Fruit fly (Drosophila melanogaster): ENCODE measurements around the gene Socs36E.

Gene Socs36E

dm6 chr2L:18152172-18152639 is at the start of gene Socs36E:
Gene Socs36E (minus strand): TSS chr2L:18152417.
- TF ChIP-seq Myc (optimal IDR thresholded peaks at IDR 0.05) (no peak), psq (optimal IDR thresholded peaks at IDR 0.05) (no peak), h (optimal IDR thresholded peaks at IDR 0.05) (no peak), ttk (optimal IDR thresholded peaks at IDR 0.05) (no peak), insv (optimal IDR thresholded peaks at IDR 0.05) (no peak), Sin3A (optimal IDR thresholded peaks at IDR 0.05) (no peak)

- TF ChIP-seq ttk (optimal IDR thresholded peaks at IDR 0.05) (no peak), Myc (optimal IDR thresholded peaks at IDR 0.05) (no peak), insv (optimal IDR thresholded peaks at IDR 0.05) (no peak), psq (optimal IDR thresholded peaks at IDR 0.05) (no peak), h (optimal IDR thresholded peaks at IDR 0.05) (no peak), Sin3A (optimal IDR thresholded peaks at IDR 0.05) (no peak)
Measured at dm6 chr2L:18186695-18187094, 34.5 kb upstream of the Socs36E start.

dm6 chr2L:18184648-18185243 is 32.5 kb upstream of the Socs36E start, which contains the start of gene Ptp36E:
Gene Ptp36E (minus strand): TSS chr2L:18185007.
- TF ChIP-seq h (optimal IDR thresholded peaks at IDR 0.05) (no peak), insv (optimal IDR thresholded peaks at IDR 0.05) (no peak), ttk (optimal IDR thresholded peaks at IDR 0.05) (no peak), Sin3A (optimal IDR thresholded peaks at IDR 0.05) (no peak), psq (optimal IDR thresholded peaks at IDR 0.05) (no peak), Myc (optimal IDR thresholded peaks at IDR 0.05) (no peak)

- TF ChIP-seq insv (optimal IDR thresholded peaks at IDR 0.05) (no peak), Sin3A (optimal IDR thresholded peaks at IDR 0.05) (no peak), ttk (optimal IDR thresholded peaks at IDR 0.05) (no peak), psq (optimal IDR thresholded peaks at IDR 0.05) (no peak), Myc (optimal IDR thresholded peaks at IDR 0.05) (no peak), h (optimal IDR thresholded peaks at IDR 0.05) (no peak)
Measured at dm6 chr2L:18159172-18159571, 7.0 kb upstream of the Socs36E start, which contains the start of gene JMJD4. Gene JMJD4 (minus strand): TSS chr2L:18159272.

- no peak for TF ChIP-seq psq (optimal IDR thresholded peaks at IDR 0.05)
- no peak for TF ChIP-seq Myc (optimal IDR thresholded peaks at IDR 0.05)
- no peak for TF ChIP-seq h (optimal IDR thresholded peaks at IDR 0.05)
Measured at dm6 chr2L:18158622-18159043, 6.4 kb upstream of the Socs36E start.

dm6 chr2L:18155877-18156276 is 3.7 kb upstream of the Socs36E start, which contains the start of gene CG5783:
Gene CG5783 (plus strand): TSS chr2L:18156043.
- TF ChIP-seq insv (optimal IDR thresholded peaks at IDR 0.05) (no peak), psq (optimal IDR thresholded peaks at IDR 0.05) (no peak), Sin3A (optimal IDR thresholded peaks at IDR 0.05) (no peak), h (optimal IDR thresholded peaks at IDR 0.05) (no peak), Myc (optimal IDR thresholded peaks at IDR 0.05) (no peak), ttk (optimal IDR thresholded peaks at IDR 0.05) (no peak)

dm6 chr2L:18154551-18154950 is 2.3 kb upstream of the Socs36E start, which contains the start of gene CG15155:
Gene CG15155 (plus strand): TSS chr2L:18154851.
- TF ChIP-seq ttk (optimal IDR thresholded peaks at IDR 0.05) (no peak), h (optimal IDR thresholded peaks at IDR 0.05) (no peak), Myc (optimal IDR thresholded peaks at IDR 0.05) (no peak)

- no peak for TF ChIP-seq psq (optimal IDR thresholded peaks at IDR 0.05)
- no peak for TF ChIP-seq ttk (optimal IDR thresholded peaks at IDR 0.05)
- TF ChIP-seq Myc (optimal IDR thresholded peaks at IDR 0.05): no peak
- no peak for TF ChIP-seq h (optimal IDR thresholded peaks at IDR 0.05)
- no peak for TF ChIP-seq Sin3A (optimal IDR thresholded peaks at IDR 0.05)
- no peak for TF ChIP-seq insv (optimal IDR thresholded peaks at IDR 0.05)
Measured at dm6 chr2L:18153068-18153467, 851 bp upstream of the Socs36E start, which contains the start of gene CG17681. Gene CG17681 (plus strand): TSS chr2L:18153123.

dm6 chr2L:18151826-18152138 is 435 bp downstream of the Socs36E start:
- TF ChIP-seq insv (optimal IDR thresholded peaks at IDR 0.05): no peak
- no peak for TF ChIP-seq Myc (optimal IDR thresholded peaks at IDR 0.05)
- no peak for TF ChIP-seq ttk (optimal IDR thresholded peaks at IDR 0.05)
- no peak for TF ChIP-seq psq (optimal IDR thresholded peaks at IDR 0.05)
- no peak for TF ChIP-seq Sin3A (optimal IDR thresholded peaks at IDR 0.05)
- no peak for TF ChIP-seq h (optimal IDR thresholded peaks at IDR 0.05)

- TF ChIP-seq Myc (optimal IDR thresholded peaks at IDR 0.05) (no peak), psq (optimal IDR thresholded peaks at IDR 0.05) (no peak), ttk (optimal IDR thresholded peaks at IDR 0.05) (no peak), Sin3A (optimal IDR thresholded peaks at IDR 0.05) (no peak), h (optimal IDR thresholded peaks at IDR 0.05) (no peak), insv (optimal IDR thresholded peaks at IDR 0.05) (no peak)
Measured at dm6 chr2L:18151134-18151825, 937 bp downstream of the Socs36E start.

- TF ChIP-seq ttk (optimal IDR thresholded peaks at IDR 0.05) (peak; percentile 58), psq (optimal IDR thresholded peaks at IDR 0.05) (no peak)
Measured at dm6 chr2L:18150393-18151133, 1.7 kb downstream of the Socs36E start.

dm6 chr2L:18149903-18150302 is 2.3 kb downstream of the Socs36E start:
- TF ChIP-seq psq (optimal IDR thresholded peaks at IDR 0.05): no peak
- no peak for TF ChIP-seq ttk (optimal IDR thresholded peaks at IDR 0.05)
